Fruit fly (Drosophila melanogaster): Measurements from ENCODE around the gene not.

not gene

DNA sequence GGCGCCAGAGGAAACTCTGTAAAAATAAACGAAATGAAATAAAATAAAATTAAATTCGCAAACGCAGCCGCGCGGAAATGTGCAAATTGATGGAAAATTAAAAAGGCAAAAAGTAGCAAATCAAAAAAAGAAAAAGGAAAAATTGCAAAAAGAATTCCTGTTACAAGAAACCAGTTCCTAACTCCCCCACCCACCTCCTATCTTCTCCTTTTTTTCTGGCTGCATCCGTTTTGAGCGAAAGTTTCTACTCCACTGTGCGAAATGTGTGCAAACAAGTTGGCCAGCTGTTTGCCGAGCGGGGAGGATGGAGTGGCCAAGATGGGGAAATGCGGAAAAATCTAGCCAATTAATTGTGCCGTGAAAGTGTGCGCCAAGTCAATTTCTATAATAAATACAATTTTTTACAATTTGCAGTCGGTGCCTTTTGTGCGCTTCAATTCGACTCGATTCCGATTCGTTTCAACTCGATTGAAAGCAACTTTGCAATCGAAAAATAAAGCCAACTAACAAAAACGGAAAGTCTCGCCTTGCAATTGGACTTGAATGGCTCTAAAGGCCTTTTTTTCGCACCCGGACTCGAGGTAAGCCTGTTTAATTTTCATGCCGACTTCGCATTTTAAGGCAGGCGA lies 4.6 kb upstream of the not start:
- TF ChIP-seq net (GFP tag; optimal IDR thresholded peaks at IDR 0.05) (peak; percentile 22), pdm3 (GFP tag; optimal IDR thresholded peaks at IDR 0.05) (peak; percentile 14), vri (GFP tag; optimal IDR thresholded peaks at IDR 0.05) (no peak), CG6276 (GFP tag; optimal IDR thresholded peaks at IDR 0.05) (peak; percentile 60), CG15336 (GFP tag; IDR thresholded peaks at IDR 0.05) (peak; percentile 40), topi (GFP tag; optimal IDR thresholded peaks at IDR 0.05) (no peak), eg (GFP tag; IDR thresholded peaks at IDR 0.05) (peak; percentile 71), Sox14 (GFP tag; optimal IDR thresholded peaks at IDR 0.05) (no peak), CG8319 (GFP tag; optimal IDR thresholded peaks at IDR 0.05) (no peak), fd85E (GFP tag; optimal IDR thresholded peaks at IDR 0.05) (no peak), Hr39 (GFP tag; optimal IDR thresholded peaks at IDR 0.05) (no peak), ss (GFP tag; optimal IDR thresholded peaks at IDR 0.05) (no peak), Hr38 (GFP tag; optimal IDR thresholded peaks at IDR 0.05) (no peak), CG3919 (GFP tag; optimal IDR thresholded peaks at IDR 0.05) (peak; percentile 23), CG6808 (GFP tag; optimal IDR thresholded peaks at IDR 0.05) (no peak), salr (GFP tag; optimal IDR thresholded peaks at IDR 0.05) (no peak), CG11902 (GFP tag; optimal IDR thresholded peaks at IDR 0.05) (no peak), Sox102F (GFP tag; optimal IDR thresholded peaks at IDR 0.05) (peak; percentile 18), fd59A (GFP tag; optimal IDR thresholded peaks at IDR 0.05) (no peak), CG8632 (GFP tag; optimal IDR thresholded peaks at IDR 0.05) (no peak), Lpt (GFP tag; optimal IDR thresholded peaks at IDR 0.05) (peak; percentile 24), lz (GFP tag; optimal IDR thresholded peaks at IDR 0.05) (no peak), Eip78C (GFP tag) (peak; percentile 41), OdsH (GFP tag; optimal IDR thresholded peaks at IDR 0.05) (no peak), CG1621 (tag; optimal IDR thresholded peaks at IDR 0.05) (no peak), CG10631 (GFP tag; optimal IDR thresholded peaks at IDR 0.05) (peak; percentile 20), Ets96B (tag; optimal IDR thresholded peaks at IDR 0.05) (no peak), CG11294 (GFP tag; IDR thresholded peaks at IDR 0.05) (0 out of 2 replicates have a peak, but pooled peaks have one; percentile 19), CG6792 (GFP tag; optimal IDR thresholded peaks at IDR 0.05) (no peak), Eip93F (GFP tag; optimal IDR thresholded peaks at IDR 0.05) (no peak), CG31627 (GFP tag; optimal IDR thresholded peaks at IDR 0.05) (no peak), Met (GFP tag; optimal IDR thresholded peaks at IDR 0.05) (peak; percentile 47), CG34406 (GFP tag; optimal IDR thresholded peaks at IDR 0.05) (peak; percentile 20), Eip75B (GFP tag; optimal IDR thresholded peaks at IDR 0.05) (peak; percentile 7), dsx (GFP tag; optimal IDR thresholded peaks at IDR 0.05; ENCODE audit: poor library complexity, severe bottlenecking) (no peak), Blimp-1 (GFP tag; optimal IDR thresholded peaks at IDR 0.05) (peak; percentile 74), fkh (GFP tag; optimal IDR thresholded peaks at IDR 0.05) (no peak), Hr4 (GFP tag; optimal IDR thresholded peaks at IDR 0.05) (peak; percentile 17), achi (GFP tag; optimal IDR thresholded peaks at IDR 0.05) (peak; percentile 7), Ets21C (GFP tag; optimal IDR thresholded peaks at IDR 0.05) (no peak), acj6 (GFP tag; optimal IDR thresholded peaks at IDR 0.05) (peak; percentile 3), CG8119 (GFP tag; IDR thresholded peaks at IDR 0.05) (peak; percentile 58; the same call in 2 of the 3 replicates), CG11762 (GFP tag; optimal IDR thresholded peaks at IDR 0.05; ENCODE audit: insufficient read depth) (no peak), CG32006 (GFP tag; optimal IDR thresholded peaks at IDR 0.05) (peak; percentile 61), CG16779 (tag; optimal IDR thresholded peaks at IDR 0.05) (no peak), CG6163 (GFP tag; IDR thresholded peaks at IDR 0.05) (peak; percentile 43; the same call in 2 of the 3 replicates), CG10669 (GFP tag; optimal IDR thresholded peaks at IDR 0.05) (no peak), CG9139 (GFP tag; optimal IDR thresholded peaks at IDR 0.05) (no peak), spab (GFP tag; optimal IDR thresholded peaks at IDR 0.05) (no peak), cyc (GFP tag; optimal IDR thresholded peaks at IDR 0.05) (no peak), CG7368 (GFP tag; optimal IDR thresholded peaks at IDR 0.05) (no peak), Gug (GFP tag; IDR thresholded peaks at IDR 0.05) (no peak)

Measured in whole organism, prepupa.